Fruit fly (Drosophila melanogaster) whole organism, embryonic: ENCODE results near the gene CG11710.

Source experiments
- Abd-B ChIP-seq: fragments of 200-800 bp; sonication (Bioruptor generic); optimal IDR thresholded peaks from 2 replicates; lab custom pipeline; 2018; ENCODE audit warnings: missing biosample characterization, mild to moderate bottlenecking, missing genetic modification characterization, moderate library complexity
- Asciz ChIP-seq: fragments of 200-800 bp; sonication (Bioruptor generic); optimal IDR thresholded peaks from 2 replicates; lab custom pipeline; 2017; ENCODE audit warnings: missing biosample characterization, mild to moderate bottlenecking, missing genetic modification characterization, missing genetic modification reagents
- CG11398 ChIP-seq: fragments of 200-800 bp; sonication (Bioruptor generic); optimal IDR thresholded peaks from 2 replicates; lab custom pipeline; 2016; ENCODE audit warnings: missing biosample characterization, missing genetic modification characterization
- CG1233 ChIP-seq: fragments of 200-800 bp; sonication (Bioruptor generic); optimal IDR thresholded peaks from 4 replicates; lab custom pipeline; 2018; ENCODE audit warnings: missing biosample characterization, mild to moderate bottlenecking, missing genetic modification characterization
- CG12744 ChIP-seq: fragments of 200-800 bp; sonication (Bioruptor generic); optimal IDR thresholded peaks from 2 replicates; lab custom pipeline; 2016; ENCODE audit warnings: missing biosample characterization, missing genetic modification characterization
- CG13296 ChIP-seq: fragments of 200-800 bp; sonication (Bioruptor generic); optimal IDR thresholded peaks from 3 replicates; lab custom pipeline; 2018; ENCODE audit warnings: missing biosample characterization, mild to moderate bottlenecking, missing genetic modification characterization
- CG14667 ChIP-seq: fragments of 200-800 bp; sonication (Bioruptor generic); IDR thresholded peaks from 2 replicates; pipeline ENCODE4 v1.3.6; 2022; ENCODE audit warnings: missing biosample characterization, missing genetic modification characterization
- CG17802 ChIP-seq: fragments of 200-800 bp; sonication (Bioruptor generic); optimal IDR thresholded peaks from 2 replicates; lab custom pipeline; 2018; ENCODE audit warnings: missing biosample characterization, mild to moderate bottlenecking, missing genetic modification characterization, moderate library complexity
- CG2116 ChIP-seq: fragments of 200-800 bp; sonication (Bioruptor generic); optimal IDR thresholded peaks from 3 replicates; lab custom pipeline; 2018; ENCODE audit warnings: missing biosample characterization, mild to moderate bottlenecking, missing genetic modification characterization
- CG31224 ChIP-seq: fragments of 200-800 bp; sonication (Bioruptor generic); IDR thresholded peaks from 2 replicates; pipeline ENCODE4 v1.3.6; 2022; ENCODE audit warnings: missing biosample characterization, missing genetic modification characterization
- CG42726 ChIP-seq: fragments of 200-800 bp; sonication (Bioruptor generic); IDR thresholded peaks from 2 replicates; pipeline ENCODE4 v1.3.6; 2022; ENCODE audit warnings: missing biosample characterization, missing genetic modification characterization; ENCODE audit not compliant: partially characterized antibody
- CG6654 ChIP-seq: fragments of 200-800 bp; sonication (Bioruptor generic); optimal IDR thresholded peaks from 2 replicates; lab custom pipeline; 2017; ENCODE audit warnings: missing biosample characterization, mild to moderate bottlenecking, missing genetic modification characterization
- CG6765 ChIP-seq: fragments of 200-800 bp; sonication (Bioruptor generic); optimal IDR thresholded peaks from 3 replicates; lab custom pipeline; 2017; ENCODE audit warnings: missing biosample characterization, mild to moderate bottlenecking, missing genetic modification characterization
- CG6854 ChIP-seq: fragments of 200-800 bp; sonication (Bioruptor generic); optimal IDR thresholded peaks from 3 replicates; lab custom pipeline; 2017; ENCODE audit warnings: missing biosample characterization, mild to moderate bottlenecking, missing genetic modification characterization
- CG8281 ChIP-seq: fragments of 200-800 bp; sonication (Bioruptor generic); optimal IDR thresholded peaks from 2 replicates; lab custom pipeline; 2018; ENCODE audit warnings: missing biosample characterization, mild to moderate bottlenecking, missing genetic modification characterization, moderate library complexity
- CG9932 ChIP-seq: fragments of 200-800 bp; sonication (Bioruptor generic); IDR thresholded peaks from 2 replicates; pipeline ENCODE4 v1.3.6; 2022; ENCODE audit warnings: missing biosample characterization, missing genetic modification characterization
- Camta ChIP-seq: fragments of 200-800 bp; sonication (Bioruptor generic); optimal IDR thresholded peaks from 2 replicates; lab custom pipeline; 2016; ENCODE audit warnings: missing biosample characterization, missing genetic modification characterization
- D ChIP-seq, 2 experiments: fragments of 200-800 bp in 1 of 2; fragments of >200 bp in 1 of 2; sonication (Bioruptor generic) in 1 of 2; optimal IDR thresholded peaks; 2 replicates in 1 of 2; 3 replicates in 1 of 2; lab custom pipeline; 2017; ENCODE audit warnings: mild to moderate bottlenecking in 1 of 2, missing biosample characterization in 1 of 2, missing genetic modification characterization in 1 of 2, missing genetic modification reagents in 1 of 2
- ERR ChIP-seq: fragments of 200-800 bp; sonication (Bioruptor generic); optimal IDR thresholded peaks from 2 replicates; lab custom pipeline; 2016; ENCODE audit warnings: missing biosample characterization, missing genetic modification characterization
- Eip74EF ChIP-seq, 2 experiments: fragments of 200-800 bp in 1 of 2; fragments of >200 bp in 1 of 2; sonication (Bioruptor generic) in 1 of 2; optimal IDR thresholded peaks; 2 replicates each; lab custom pipeline; 2017 to 2019; ENCODE audit warnings: missing biosample characterization in 2 of 2, missing genetic modification characterization in 2 of 2, mild to moderate bottlenecking in 1 of 2, moderate library complexity in 1 of 2
- Gsc ChIP-seq: fragments of 200-800 bp; sonication (Bioruptor generic); IDR thresholded peaks from 2 replicates; pipeline ENCODE4 v1.3.6; 2022; ENCODE audit warnings: missing biosample characterization, missing genetic modification characterization
- Poxn ChIP-seq: fragments of 200-800 bp; sonication (Bioruptor generic); IDR thresholded peaks from 2 replicates; pipeline ENCODE4 v1.3.6; 2022; ENCODE audit warnings: missing biosample characterization, missing genetic modification characterization
- Ptx1 ChIP-seq: fragments of 200-800 bp; sonication (Bioruptor generic); IDR thresholded peaks from 2 replicates; pipeline ENCODE4 v1.3.6; 2022; ENCODE audit warnings: missing biosample characterization, missing genetic modification characterization
- Sox100B ChIP-seq: fragments of 200-800 bp; sonication (Bioruptor generic); optimal IDR thresholded peaks from 3 replicates; lab custom pipeline; 2018; ENCODE audit warnings: missing biosample characterization, mild to moderate bottlenecking, missing genetic modification characterization
- Sry-β ChIP-seq: fragments of 200-800 bp; sonication (Bioruptor generic); optimal IDR thresholded peaks from 2 replicates; lab custom pipeline; 2018; ENCODE audit warnings: missing biosample characterization, mild to moderate bottlenecking, missing genetic modification characterization, moderate library complexity
- TFAM ChIP-seq: fragments of 200-800 bp; sonication (Bioruptor generic); optimal IDR thresholded peaks from 2 replicates; lab custom pipeline; 2017; ENCODE audit warnings: missing biosample characterization, missing genetic modification characterization, inconsistent platforms
- Xbp1 ChIP-seq: fragments of 200-800 bp; sonication (Bioruptor generic); optimal IDR thresholded peaks from 3 replicates; lab custom pipeline; 2016; ENCODE audit warnings: missing biosample characterization, mild to moderate bottlenecking, missing genetic modification characterization
- ci ChIP-seq: fragments of 200-800 bp; sonication (Bioruptor generic); IDR thresholded peaks from 3 replicates; pipeline ENCODE4 v1.3.6; 2022; ENCODE audit warnings: missing biosample characterization, missing genetic modification characterization
- da ChIP-seq: fragments of 200-800 bp; sonication (Bioruptor generic); optimal IDR thresholded peaks from 2 replicates; lab custom pipeline; 2016; ENCODE audit warnings: missing biosample characterization, missing genetic modification characterization
- dmrt99B ChIP-seq: fragments of 200-800 bp; sonication (Bioruptor generic); optimal IDR thresholded peaks from 2 replicates; lab custom pipeline; 2018; ENCODE audit warnings: missing biosample characterization, mild to moderate bottlenecking, missing genetic modification characterization, moderate library complexity
- esg ChIP-seq: fragments of 200-800 bp; sonication (Bioruptor generic); conservative IDR thresholded peaks from 2 replicates; pipeline ENCODE4 v1.3.6; 2022; ENCODE audit warnings: missing biosample characterization, missing genetic modification characterization
- hkb ChIP-seq, 2 experiments: fragments of 200-800 bp in 1 of 2; fragments of >200 bp in 1 of 2; sonication (Bioruptor generic) in 1 of 2; IDR thresholded peaks in 1 of 2; optimal IDR thresholded peaks in 1 of 2; 2 replicates each; pipeline versions ENCODE4 v1.3.6 to Lab custom; 2017 to 2022; ENCODE audit warnings: missing biosample characterization in 1 of 2, missing genetic modification characterization in 1 of 2
- ind ChIP-seq: fragments of 200-800 bp; sonication (Bioruptor generic); optimal IDR thresholded peaks from 3 replicates; lab custom pipeline; 2016; ENCODE audit warnings: missing biosample characterization, missing genetic modification characterization
- kay ChIP-seq: fragments of 200-800 bp; sonication (Bioruptor generic); optimal IDR thresholded peaks from 2 replicates; lab custom pipeline; 2016; ENCODE audit warnings: missing biosample characterization, missing genetic modification characterization
- mam ChIP-seq: fragments of 200-800 bp; sonication (Bioruptor generic); optimal IDR thresholded peaks from 3 replicates; lab custom pipeline; 2016; ENCODE audit warnings: missing biosample characterization, missing genetic modification characterization
- nerfin-2 ChIP-seq: fragments of 200-800 bp; sonication (Bioruptor generic); IDR thresholded peaks from 2 replicates; pipeline ENCODE4 v1.3.6; 2022; ENCODE audit warnings: missing biosample characterization, missing genetic modification characterization; ENCODE audit not compliant: partially characterized antibody
- pan ChIP-seq, 4 experiments: fragments of >200 bp in 3 of 4; fragments of 200-800 bp in 1 of 4; sonication (Bioruptor generic) in 1 of 4; optimal IDR thresholded peaks in 3 of 4; IDR thresholded peaks in 1 of 4; 2 replicates each; pipeline versions ENCODE4 v1.3.6 to Lab custom; 2017 to 2022; ENCODE audit warnings: missing biosample characterization in 2 of 4, missing genetic modification characterization in 2 of 4, mixed read lengths in 1 of 4
- pum ChIP-seq: fragments of 200-800 bp; sonication (Bioruptor generic); optimal IDR thresholded peaks from 2 replicates; lab custom pipeline; 2016; ENCODE audit warnings: missing biosample characterization, missing genetic modification characterization
- pzg ChIP-seq: fragments of 200-800 bp; sonication (Bioruptor generic); optimal IDR thresholded peaks from 3 replicates; lab custom pipeline; 2018; ENCODE audit warnings: missing biosample characterization, mild to moderate bottlenecking, missing genetic modification characterization, moderate library complexity
- salm ChIP-seq: fragments of 200-800 bp; sonication (Bioruptor generic); optimal IDR thresholded peaks from 2 replicates; lab custom pipeline; 2018; ENCODE audit warnings: missing biosample characterization, mild to moderate bottlenecking, missing genetic modification characterization
- sens-2 ChIP-seq: fragments of 200-800 bp; sonication (Bioruptor generic); IDR thresholded peaks from 2 replicates; pipeline ENCODE4 v1.3.6; 2022; ENCODE audit warnings: missing biosample characterization, missing genetic modification characterization
- sim ChIP-seq: fragments of 200-800 bp; sonication (Bioruptor generic); IDR thresholded peaks from 2 replicates; pipeline ENCODE4 v1.3.6; 2022; ENCODE audit warnings: missing biosample characterization, missing genetic modification characterization
- slbo ChIP-seq: fragments of 200-800 bp; sonication (Bioruptor generic); IDR thresholded peaks from 2 replicates; pipeline ENCODE4 v1.3.6; 2022; ENCODE audit warnings: missing biosample characterization, missing genetic modification characterization
- sob ChIP-seq: fragments of 200-800 bp; sonication (Bioruptor generic); IDR thresholded peaks from 2 replicates; pipeline ENCODE4 v1.3.6; 2022; ENCODE audit warnings: missing biosample characterization, missing genetic modification characterization
- vnd ChIP-seq: fragments of 200-800 bp; sonication (Bioruptor generic); IDR thresholded peaks from 3 replicates; pipeline ENCODE4 v1.3.6; 2022; ENCODE audit warnings: missing biosample characterization, missing genetic modification characterization; ENCODE audit not compliant: partially characterized antibody
- wek ChIP-seq: fragments of 200-800 bp; sonication (Bioruptor generic); optimal IDR thresholded peaks from 3 replicates; lab custom pipeline; 2018; ENCODE audit warnings: missing biosample characterization, mild to moderate bottlenecking, missing genetic modification characterization, moderate library complexity
- zfh2 ChIP-seq: fragments of 200-800 bp; sonication (Bioruptor generic); optimal IDR thresholded peaks from 2 replicates; lab custom pipeline; 2016; ENCODE audit warnings: missing biosample characterization, missing genetic modification characterization

CG11710 gene

DNA sequence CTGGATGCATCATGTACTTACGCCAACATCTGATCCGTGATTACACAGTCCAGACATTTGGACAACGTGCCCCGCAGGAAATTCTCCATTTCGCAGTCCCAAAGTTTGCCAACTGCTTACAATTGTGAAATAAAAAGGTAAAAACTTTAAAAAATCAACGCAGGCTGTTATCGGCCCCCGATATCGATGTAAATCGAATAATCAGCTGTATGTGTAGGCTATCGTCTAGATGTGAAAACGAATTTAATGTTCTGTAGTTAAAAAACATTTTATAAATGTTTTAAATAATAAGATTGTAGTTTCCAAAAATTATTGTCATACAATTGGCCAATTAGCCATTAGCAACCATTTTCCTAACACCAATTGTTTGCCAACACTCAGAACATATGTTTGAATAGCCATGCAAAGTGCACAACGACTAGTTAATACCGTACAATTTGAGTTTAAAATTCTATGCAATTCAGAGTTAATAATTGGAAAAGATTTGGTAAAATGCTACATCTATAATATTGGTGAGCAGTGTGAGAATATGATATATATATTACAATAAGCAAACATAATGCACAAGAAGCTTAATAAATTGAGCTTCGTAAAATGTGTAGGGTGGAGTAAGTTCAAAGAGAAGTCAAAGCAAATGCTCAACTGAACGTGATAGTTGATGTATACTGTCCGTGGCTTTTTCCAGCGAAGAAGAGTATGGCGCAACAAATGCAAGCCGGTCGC lies at the start of gene CG11710, which contains the start of gene mal (continued):
- no peak for TF ChIP-seq CG42726
- TF ChIP-seq esg (GFP tag; lab: Robert Waterston, UW): peak; percentile 80
- peak; percentile 38 for TF ChIP-seq CG11398 (GFP tag; lab: Kevin White, UChicago)
- TF ChIP-seq sob (GFP tag; lab: Robert Waterston, UW): peak; percentile 78
- peak; percentile 85 for TF ChIP-seq Abd-B (GFP tag; lab: Kevin White, UChicago)
- TF ChIP-seq CG31224 (GFP tag; lab: Robert Waterston, UW): peak; percentile 73
- no peak for TF ChIP-seq Poxn (GFP tag; lab: Robert Waterston, UW)
- TF ChIP-seq Gsc: peak; percentile 60
- peak; percentile 29; the same call in 1 of the 3 replicates for TF ChIP-seq vnd
- TF ChIP-seq Asciz: no peak
- peak; percentile 78 for TF ChIP-seq Ptx1 (GFP tag; lab: Robert Waterston, UW)
- TF ChIP-seq pum: peak; percentile 26
- 0 out of 2 replicates have a peak, but pooled peaks have one; percentile 43 for TF ChIP-seq nerfin-2 (GFP tag; lab: Robert Waterston, UW)
- TF ChIP-seq Xbp1 (GFP tag; lab: Kevin White, UChicago): peak; percentile 73
- TF ChIP-seq CG9932: peak; percentile 78
- TF ChIP-seq mam (GFP tag; lab: Kevin White, UChicago): peak; percentile 74
- peak; percentile 48 for TF ChIP-seq CG12744 (GFP tag; lab: Kevin White, UChicago)
- no peak for TF ChIP-seq sim (GFP tag; lab: Robert Waterston, UW)
- peak; percentile 54 for TF ChIP-seq kay (GFP tag; lab: Kevin White, UChicago)
- TF ChIP-seq TFAM (GFP tag; lab: Kevin White, UChicago): no peak
- TF ChIP-seq CG1233 (GFP tag; lab: Kevin White, UChicago): peak; percentile 81
- TF ChIP-seq CG2116: peak; percentile 69
- no peak for TF ChIP-seq wek (GFP tag; lab: Kevin White, UChicago)
- TF ChIP-seq Eip74EF (GFP tag; optimal IDR thresholded peaks at IDR 0.05; lab: Kevin White, UChicago): no peak
- TF ChIP-seq CG13296 (GFP tag; lab: Kevin White, UChicago): peak; percentile 86
- no peak for TF ChIP-seq D (optimal IDR thresholded peaks at IDR 0.05; lab: Kevin White, UChicago)
- no peak for TF ChIP-seq D (GFP tag; optimal IDR thresholded peaks at IDR 0.05; lab: Kevin White, UChicago)
- peak; percentile 67 for TF ChIP-seq Camta (GFP tag; lab: Kevin White, UChicago)
- TF ChIP-seq CG17802: peak; percentile 53
- peak; percentile 87 for TF ChIP-seq dmrt99B (tag; lab: Kevin White, UChicago)
- TF ChIP-seq CG8281 (tag; lab: Kevin White, UChicago): no peak
- peak; percentile 70 for TF ChIP-seq CG6854
- TF ChIP-seq da (GFP tag; lab: Kevin White, UChicago): no peak
- peak; percentile 59 for TF ChIP-seq CG14667
- TF ChIP-seq salm (tag; lab: Kevin White, UChicago): peak; percentile 9
- TF ChIP-seq hkb (optimal IDR thresholded peaks at IDR 0.05; lab: Kevin White, UChicago): no peak
- peak; percentile 63 for TF ChIP-seq hkb (GFP tag; IDR thresholded peaks at IDR 0.05; lab: Robert Waterston, UW)
- peak; percentile 69; the same call in 2 of the 3 replicates for TF ChIP-seq ci (GFP tag; lab: Robert Waterston, UW)
- peak; percentile 73 for TF ChIP-seq zfh2
- TF ChIP-seq Sox100B: no peak
- peak; percentile 25 for TF ChIP-seq Sry-β (GFP tag; lab: Kevin White, UChicago)
- peak; percentile 91 for TF ChIP-seq ind (GFP tag; lab: Kevin White, UChicago)
- peak; percentile 73 for TF ChIP-seq slbo (GFP tag; lab: Robert Waterston, UW)
- TF ChIP-seq CG6654 (GFP tag; lab: Kevin White, UChicago): peak; percentile 58
- TF ChIP-seq ERR: no peak
- peak; percentile 72 for TF ChIP-seq CG6765 (GFP tag; lab: Kevin White, UChicago)
- peak; percentile 22 for TF ChIP-seq pzg
- peak; percentile 71; the same call in 1 of the 2 replicates for TF ChIP-seq sens-2
- TF ChIP-seq pan (optimal IDR thresholded peaks at IDR 0.05; lab: Kevin White, UChicago): no peak
- TF ChIP-seq pan (GFP tag; optimal IDR thresholded peaks at IDR 0.05 in 1 of 2, IDR thresholded peaks at IDR 0.05 in 1 of 2): peak in 1 of 2 experiments; percentile 64
